Worm (Caenorhabditis elegans) whole organism, L2 larva: ENCODE measurements around the gene sre-4.

Experiments used
- C34F6.9 ChIP-seq: fragments of 150-350 bp; optimal IDR thresholded peaks from 2 replicates; lab custom pipeline; 2014; ENCODE audit warnings: missing biosample characterization, missing genetic modification characterization
- R02D3.7 ChIP-seq: fragments of 150-350 bp; optimal IDR thresholded peaks from 2 replicates; lab custom pipeline; 2014; ENCODE audit warnings: missing biosample characterization, missing genetic modification characterization
- Y55F3AM.14 ChIP-seq: fragments of 200-800 bp; sonication (Bioruptor generic); optimal IDR thresholded peaks from 2 replicates; lab custom pipeline; 2018; ENCODE audit warnings: mild to moderate bottlenecking, missing genetic modification characterization, missing compliant biosample characterization
- ZK546.5 ChIP-seq: sonication (generic microtip); optimal IDR thresholded peaks from 2 replicates; lab custom pipeline; 2017; ENCODE audit warnings: missing biosample characterization, missing genetic modification characterization
- alr-1 ChIP-seq: fragments of 150-350 bp; optimal IDR thresholded peaks from 2 replicates; lab custom pipeline; 2014; ENCODE audit warnings: missing biosample characterization, missing genetic modification characterization
- aly-2 ChIP-seq: fragments of 150-350 bp; optimal IDR thresholded peaks from 2 replicates; lab custom pipeline; 2014; ENCODE audit warnings: missing biosample characterization, missing genetic modification characterization
- ama-1 ChIP-seq: fragments of 150-350 bp; optimal IDR thresholded peaks from 2 replicates; lab custom pipeline; 2018; ENCODE audit warnings: inconsistent platforms
- blmp-1 ChIP-seq: sonication (generic microtip); optimal IDR thresholded peaks from 2 replicates; lab custom pipeline; 2017; ENCODE audit warnings: missing genetic modification characterization, mild to moderate bottlenecking, missing compliant biosample characterization, antibody characterized with exemption, moderate library complexity; ENCODE audit not compliant: insufficient read depth
- ceh-82 ChIP-seq: fragments of 150-350 bp; optimal IDR thresholded peaks from 2 replicates; lab custom pipeline; 2014; ENCODE audit warnings: missing biosample characterization, missing genetic modification characterization
- crh-2 ChIP-seq: sonication (generic microtip); optimal IDR thresholded peaks from 2 replicates; lab custom pipeline; 2017; ENCODE audit warnings: missing biosample characterization, missing genetic modification characterization
- egl-27 ChIP-seq: sonication (generic microtip); optimal IDR thresholded peaks from 3 replicates; lab custom pipeline; 2017; ENCODE audit warnings: missing biosample characterization, missing genetic modification reagents, missing genetic modification characterization
- elt-1 ChIP-seq: fragments of 150-350 bp; optimal IDR thresholded peaks from 2 replicates; lab custom pipeline; 2014; ENCODE audit warnings: missing biosample characterization, missing genetic modification characterization
- fos-1 ChIP-seq: fragments of 150-350 bp; optimal IDR thresholded peaks from 2 replicates; lab custom pipeline; 2014; ENCODE audit warnings: missing biosample characterization, missing genetic modification characterization
- gmeb-1 ChIP-seq: fragments of 150-350 bp; optimal IDR thresholded peaks from 2 replicates; lab custom pipeline; 2014; ENCODE audit warnings: missing biosample characterization, missing genetic modification characterization
- lin-11 ChIP-seq: fragments of 150-350 bp; sonication (generic microtip); optimal IDR thresholded peaks from 2 replicates; lab custom pipeline; 2014; ENCODE audit warnings: missing biosample characterization, missing genetic modification characterization, inconsistent platforms, mixed read lengths
- lin-13 ChIP-seq: fragments of 150-350 bp; optimal IDR thresholded peaks from 2 replicates; lab custom pipeline; 2014; ENCODE audit warnings: missing biosample characterization, missing genetic modification reagents, missing genetic modification characterization
- lsy-2 ChIP-seq, 2 experiments: fragments of 150-350 bp in 1 of 2; sonication (generic microtip) in 1 of 2; optimal IDR thresholded peaks; 2 replicates each; lab custom pipeline; 2014 to 2017; ENCODE audit warnings: missing biosample characterization in 2 of 2, missing genetic modification characterization in 2 of 2
- mab-5 ChIP-seq: fragments of 150-350 bp; optimal IDR thresholded peaks from 2 replicates; lab custom pipeline; 2014; ENCODE audit warnings: missing biosample characterization, missing genetic modification characterization
- mbf-1 ChIP-seq: sonication (generic microtip); optimal IDR thresholded peaks from 2 replicates; lab custom pipeline; 2017; ENCODE audit warnings: missing biosample characterization, missing genetic modification characterization
- mdl-1 ChIP-seq, 2 experiments: fragments of 150-350 bp in 1 of 2; sonication (generic microtip) in 1 of 2; optimal IDR thresholded peaks; 2 replicates each; lab custom pipeline; 2017; ENCODE audit warnings: missing biosample characterization in 2 of 2, missing genetic modification characterization in 2 of 2
- nhr-11 ChIP-seq: fragments of 150-350 bp; optimal IDR thresholded peaks from 2 replicates; lab custom pipeline; 2014; ENCODE audit warnings: missing biosample characterization, missing genetic modification characterization
- nhr-129 ChIP-seq: fragments of 150-350 bp; optimal IDR thresholded peaks from 2 replicates; lab custom pipeline; 2014; ENCODE audit warnings: missing biosample characterization, missing genetic modification characterization
- nhr-21 ChIP-seq: fragments of 150-350 bp; optimal IDR thresholded peaks from 2 replicates; lab custom pipeline; 2014; ENCODE audit warnings: missing biosample characterization, missing genetic modification characterization
- nhr-237 ChIP-seq: fragments of 150-350 bp; optimal IDR thresholded peaks from 2 replicates; lab custom pipeline; 2014; ENCODE audit warnings: missing biosample characterization, missing genetic modification characterization
- nhr-25 ChIP-seq: fragments of 150-350 bp; sonication (generic microtip); optimal IDR thresholded peaks from 3 replicates; lab custom pipeline; 2014; ENCODE audit warnings: missing biosample characterization, missing genetic modification characterization
- nhr-6 ChIP-seq: fragments of 150-350 bp; optimal IDR thresholded peaks from 2 replicates; lab custom pipeline; 2014; ENCODE audit warnings: missing biosample characterization, missing genetic modification characterization
- nhr-77 ChIP-seq: fragments of 150-350 bp; optimal IDR thresholded peaks from 2 replicates; lab custom pipeline; 2014; ENCODE audit warnings: missing biosample characterization, missing genetic modification characterization
- sem-4 ChIP-seq: fragments of 150-350 bp; optimal IDR thresholded peaks from 2 replicates; lab custom pipeline; 2014; ENCODE audit warnings: missing biosample characterization, missing genetic modification reagents, missing genetic modification characterization
- skn-1 ChIP-seq: sonication (generic microtip); optimal IDR thresholded peaks from 2 replicates; lab custom pipeline; 2017; ENCODE audit warnings: missing biosample characterization, missing genetic modification characterization
- sma-3 ChIP-seq: sonication (generic microtip); optimal IDR thresholded peaks from 2 replicates; lab custom pipeline; 2016; ENCODE audit warnings: missing genetic modification reagents, missing genetic modification characterization, missing compliant biosample characterization
- sma-9 ChIP-seq, 2 experiments: fragments of 150-350 bp in 1 of 2; sonication (generic microtip) in 1 of 2; optimal IDR thresholded peaks; 2 replicates each; lab custom pipeline; 2014 to 2016; ENCODE audit warnings: missing genetic modification characterization in 2 of 2, mild to moderate bottlenecking in 1 of 2, missing biosample characterization in 1 of 2, missing compliant biosample characterization in 1 of 2, missing genetic modification reagents in 1 of 2, moderate library complexity in 1 of 2
- unc-39 ChIP-seq: fragments of 150-350 bp; optimal IDR thresholded peaks from 2 replicates; lab custom pipeline; 2014; ENCODE audit warnings: missing biosample characterization, missing genetic modification characterization
- unc-55 ChIP-seq: fragments of 150-350 bp; sonication (generic microtip); optimal IDR thresholded peaks from 3 replicates; lab custom pipeline; 2014; ENCODE audit warnings: missing biosample characterization, missing genetic modification reagents, missing genetic modification characterization
- unc-62 ChIP-seq: fragments of 150-350 bp; optimal IDR thresholded peaks from 2 replicates; lab custom pipeline; 2014; ENCODE audit warnings: missing biosample characterization, missing genetic modification reagents, missing genetic modification characterization
- zag-1 ChIP-seq: fragments of 150-350 bp; optimal IDR thresholded peaks from 2 replicates; lab custom pipeline; 2014; ENCODE audit warnings: missing biosample characterization, missing genetic modification characterization

The sre-4 gene

ce11 chrIV:9784689-9785088 is at the start of gene sre-4:
Gene sre-4 (minus strand): TSS chrIV:9784789.
- TF ChIP-seq nhr-11 (tag; lab: Kevin White, UChicago) (no peak), nhr-129 (tag; lab: Kevin White, UChicago) (no peak), nhr-237 (tag; lab: Kevin White, UChicago) (no peak), ama-1 (lab: Kevin White, UChicago) (no peak), elt-1 (tag; lab: Kevin White, UChicago) (no peak), unc-39 (tag; lab: Kevin White, UChicago) (no peak), sem-4 (tag; lab: Kevin White, UChicago) (no peak), nhr-77 (tag; lab: Kevin White, UChicago) (no peak), blmp-1 (no peak), nhr-21 (tag; lab: Kevin White, UChicago) (no peak), nhr-25 (no peak)

- no peak for TF ChIP-seq skn-1 (tag; lab: Kevin White, UChicago)
- TF ChIP-seq sma-3 (GFP tag; lab: Kevin White, UChicago): no peak
- no peak for TF ChIP-seq ZK546.5 (tag; lab: Kevin White, UChicago)
- no peak for TF ChIP-seq sma-9 (GFP tag; optimal IDR thresholded peaks at IDR 0.05; lab: Kevin White, UChicago)
- TF ChIP-seq sma-9 (tag; optimal IDR thresholded peaks at IDR 0.05; lab: Kevin White, UChicago): no peak
- no peak for TF ChIP-seq aly-2 (tag; lab: Kevin White, UChicago)
- no peak for TF ChIP-seq mab-5 (tag; lab: Kevin White, UChicago)
- TF ChIP-seq gmeb-1 (tag; lab: Kevin White, UChicago): no peak
- TF ChIP-seq nhr-129 (tag; lab: Kevin White, UChicago): no peak
- TF ChIP-seq blmp-1: no peak
- TF ChIP-seq unc-55 (GFP tag; lab: Kevin White, UChicago): no peak
- TF ChIP-seq nhr-77 (tag; lab: Kevin White, UChicago): no peak
- no peak for TF ChIP-seq Y55F3AM.14 (GFP tag; lab: Kevin White, UChicago)
- TF ChIP-seq zag-1: no peak
- TF ChIP-seq unc-39 (tag; lab: Kevin White, UChicago): no peak
- TF ChIP-seq nhr-6 (tag; lab: Kevin White, UChicago): no peak
- TF ChIP-seq egl-27 (tag; lab: Kevin White, UChicago): no peak
- TF ChIP-seq mbf-1 (tag; lab: Kevin White, UChicago): no peak
- TF ChIP-seq fos-1 (tag; lab: Kevin White, UChicago): no peak
- TF ChIP-seq lsy-2 (tag; optimal IDR thresholded peaks at IDR 0.05; lab: Kevin White, UChicago): no peak
- no peak for TF ChIP-seq unc-62
Measured at ce11 chrIV:9833337-9833736, 48.7 kb upstream of the sre-4 start.

ce11 chrIV:9832586-9832985 is 48.0 kb upstream of the sre-4 start, which contains the start of gene kin-21:
Gene kin-21 (plus strand): TSS chrIV:9832886.
- TF ChIP-seq ceh-82 (tag; lab: Kevin White, UChicago): no peak

ce11 chrIV:9825196-9825744 is 40.7 kb upstream of the sre-4 start, which contains the start of gene mtr-4:
Gene mtr-4 (plus strand): TSS chrIV:9825694.
- TF ChIP-seq nhr-129 (tag; lab: Kevin White, UChicago) (peak; percentile 30), crh-2 (tag; lab: Kevin White, UChicago) (no peak), fos-1 (tag; lab: Kevin White, UChicago) (peak; percentile 44), C34F6.9 (peak; percentile 50)

- TF ChIP-seq lin-11 (tag; lab: Kevin White, UChicago): no peak
- no peak for TF ChIP-seq mab-5 (tag; lab: Kevin White, UChicago)
- no peak for TF ChIP-seq sem-4 (tag; lab: Kevin White, UChicago)
- no peak for TF ChIP-seq fos-1 (tag; lab: Kevin White, UChicago)
- TF ChIP-seq R02D3.7 (tag; lab: Kevin White, UChicago): no peak
- TF ChIP-seq lsy-2 (tag; optimal IDR thresholded peaks at IDR 0.05; lab: Kevin White, UChicago): no peak
- no peak for TF ChIP-seq C34F6.9
- TF ChIP-seq mdl-1 (tag; optimal IDR thresholded peaks at IDR 0.05; lab: Kevin White, UChicago): no peak
- no peak for TF ChIP-seq lin-13 (GFP tag; lab: Kevin White, UChicago)
- TF ChIP-seq alr-1 (tag; lab: Kevin White, UChicago): no peak
Measured at ce11 chrIV:9824480-9824879, 39.9 kb upstream of the sre-4 start, which contains the start of gene catp-6. Gene catp-6 (minus strand): TSS chrIV:9824580.
